Worm (Caenorhabditis elegans): Measurements from ENCODE around the gene F55E10.4.

F55E10.4 gene

DNA sequence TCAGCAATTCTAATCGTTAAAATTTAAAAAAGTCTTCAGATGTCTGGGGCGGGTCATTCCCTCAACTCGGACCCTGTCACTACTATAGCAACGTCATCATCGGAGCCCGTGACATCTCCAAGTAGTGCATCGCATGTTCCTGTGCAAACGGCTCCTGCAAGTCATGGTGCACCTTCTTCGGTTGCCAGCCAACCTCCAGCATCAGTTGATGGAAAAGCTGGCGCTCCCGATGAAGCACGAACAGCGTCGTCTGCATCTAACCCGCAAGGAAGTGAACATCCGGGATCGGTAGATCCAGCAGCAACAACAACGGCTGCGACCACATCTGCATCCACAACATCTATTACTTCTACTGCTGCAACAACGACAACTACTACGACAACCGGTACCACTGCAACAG, 33.1 kb downstream of the F55E10.4 start, which contains the start of gene R09F10.3:
TSS of gene R09F10.3 (plus strand) at position 40 of the 400 bp plus-strand sequence.
- TF ChIP-seq lsl-1 (GFP tag; optimal IDR thresholded peaks at IDR 0.05) (no peak), hlh-26 (GFP tag; conservative IDR thresholded peaks at IDR 0.05) (no peak), sea-2 (GFP tag; IDR thresholded peaks at IDR 0.05) (peak; percentile 14; the same call in 1 of the 2 replicates), pha-4 (tag; optimal IDR thresholded peaks at IDR 0.05) (no peak), ztf-22 (GFP tag; optimal IDR thresholded peaks at IDR 0.05) (no peak), zfh-2 (GFP tag; conservative IDR thresholded peaks at IDR 0.05) (peak; percentile 65), attf-3 (GFP tag; conservative IDR thresholded peaks at IDR 0.05) (no peak), hmg-1.2 (GFP tag; IDR thresholded peaks at IDR 0.05) (no peak), mes-4 (tag; optimal IDR thresholded peaks at IDR 0.05) (no peak)

DNA sequence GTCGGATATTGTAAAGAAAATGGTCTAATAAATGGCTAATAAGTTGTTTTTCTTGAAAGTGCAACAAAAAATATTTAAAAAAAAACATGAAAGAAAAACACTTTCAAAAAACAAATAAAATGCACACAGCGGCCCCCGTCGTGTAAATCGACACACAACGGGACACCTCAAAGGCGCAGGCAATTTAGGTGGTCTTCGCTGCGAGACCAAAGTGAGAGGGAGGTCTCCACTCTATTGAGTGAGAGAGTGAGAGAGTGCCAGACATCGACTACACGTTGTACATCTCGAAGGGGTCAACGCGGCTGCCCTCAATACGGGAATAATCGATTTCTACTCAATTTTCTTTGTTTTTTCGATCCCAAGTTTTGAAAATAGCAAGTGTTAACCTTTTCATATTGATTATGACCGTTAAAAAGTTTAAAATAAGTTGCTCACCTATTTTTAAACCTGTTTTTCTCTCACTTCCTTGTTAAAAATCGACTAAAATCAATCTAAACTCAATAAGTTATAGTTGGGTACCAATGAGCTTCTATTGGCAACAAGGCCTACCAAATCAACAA, 40.9 kb downstream of the F55E10.4 start, which contains the start of gene sec-16A.2:
TSS of gene sec-16A.2 (plus strand) at position 510 of the 560 bp plus-strand sequence.
- TF ChIP-seq lin-54 (GFP tag; optimal IDR thresholded peaks at IDR 0.05) (no peak), ccch-3 (GFP tag; optimal IDR thresholded peaks at IDR 0.05) (no peak), bed-1 (GFP tag; IDR thresholded peaks at IDR 0.05) (no peak), nhr-120 (GFP tag; IDR thresholded peaks at IDR 0.05) (no peak), C17E4.6 (GFP tag; IDR thresholded peaks at IDR 0.05) (no peak), B0336.3 (GFP tag; IDR thresholded peaks at IDR 0.05) (no peak), C06A6.2 (GFP tag; conservative IDR thresholded peaks at IDR 0.05) (no peak), madf-8 (GFP tag; conservative IDR thresholded peaks at IDR 0.05) (no peak), ztf-22 (GFP tag; optimal IDR thresholded peaks at IDR 0.05) (no peak), ceh-91 (GFP tag; IDR thresholded peaks at IDR 0.05) (no peak), hsf-1 (GFP tag; IDR thresholded peaks at IDR 0.05) (no peak), B0019.2 (GFP tag; conservative IDR thresholded peaks at IDR 0.05) (no peak), lin-40 (tag; optimal IDR thresholded peaks at IDR 0.05) (peak; percentile 46), snpc-4 (GFP tag; optimal IDR thresholded peaks at IDR 0.05) (no peak), snpc-4 (tag; optimal IDR thresholded peaks at IDR 0.05) (peak in 1 of 4 experiments; percentile 61), zfh-2 (GFP tag; conservative IDR thresholded peaks at IDR 0.05) (peak; percentile 87), ama-1 (optimal IDR thresholded peaks at IDR 0.05) (no peak), ama-1 (GFP tag; optimal IDR thresholded peaks at IDR 0.05) (no peak), rpc-1 (optimal IDR thresholded peaks at IDR 0.05) (no peak), rpc-1 (tag; optimal IDR thresholded peaks at IDR 0.05) (no peak), lin-35 (GFP tag; optimal IDR thresholded peaks at IDR 0.05) (peak in 1 of 3 experiments; percentile 28), hlh-12 (tag; optimal IDR thresholded peaks at IDR 0.05) (no peak), nhr-80 (tag; optimal IDR thresholded peaks at IDR 0.05) (peak; percentile 78), repo-1 (tag; optimal IDR thresholded peaks at IDR 0.05) (no peak), lsl-1 (GFP tag; optimal IDR thresholded peaks at IDR 0.05) (no peak), K12H6.12 (tag; optimal IDR thresholded peaks at IDR 0.05) (peak; percentile 18), T26A5.8 (tag; optimal IDR thresholded peaks at IDR 0.05) (no peak), madf-3 (GFP tag; IDR thresholded peaks at IDR 0.05) (no peak), unc-130 (GFP tag; optimal IDR thresholded peaks at IDR 0.05) (no peak), lin-26 (GFP tag; IDR thresholded peaks at IDR 0.05) (no peak), nhr-90 (tag; optimal IDR thresholded peaks at IDR 0.05) (no peak), nfya-2 (GFP tag; IDR thresholded peaks at IDR 0.05) (no peak), K11D2.4 (GFP tag; IDR thresholded peaks at IDR 0.05) (no peak), ceh-58 (GFP tag; IDR thresholded peaks at IDR 0.05) (no peak), Y79H2A.3 (GFP tag; conservative IDR thresholded peaks at IDR 0.05) (no peak), unc-62 (GFP tag; optimal IDR thresholded peaks at IDR 0.05) (no peak), ceh-27 (GFP tag; optimal IDR thresholded peaks at IDR 0.05) (peak; percentile 62), cebp-1 (GFP tag; IDR thresholded peaks at IDR 0.05) (no peak), cebp-1 (tag; optimal IDR thresholded peaks at IDR 0.05) (peak; percentile 13), ets-4 (GFP tag; optimal IDR thresholded peaks at IDR 0.05) (no peak), hlh-26 (GFP tag; conservative IDR thresholded peaks at IDR 0.05) (no peak), sdz-38 (tag; optimal IDR thresholded peaks at IDR 0.05) (no peak), ZK185.1 (tag; optimal IDR thresholded peaks at IDR 0.05; ENCODE audit: poor library complexity, severe bottlenecking) (peak; percentile 48), nfyb-1 (GFP tag; IDR thresholded peaks at IDR 0.05) (no peak)
